Worm (Caenorhabditis elegans) whole organism, early embryonic: Measurements from ENCODE around the gene T12A7.9.

ENCODE experiments used
- B0310.2 ChIP-seq: sonication (generic microtip); optimal IDR thresholded peaks from 2 replicates; lab custom pipeline; 2016; ENCODE audit warnings: mild to moderate bottlenecking, missing genetic modification characterization, missing compliant biosample characterization
- aly-1 ChIP-seq: sonication (generic microtip); optimal IDR thresholded peaks from 2 replicates; lab custom pipeline; 2016; ENCODE audit warnings: missing genetic modification characterization, missing compliant biosample characterization
- ama-1 ChIP-seq: fragments of 150-350 bp; optimal IDR thresholded peaks from 2 replicates; lab custom pipeline; 2014
- ceh-13 ChIP-seq: fragments of 200-800 bp; sonication (Bioruptor generic); optimal IDR thresholded peaks from 2 replicates; lab custom pipeline; 2018; ENCODE audit warnings: mild to moderate bottlenecking, missing genetic modification characterization, missing compliant biosample characterization
- ceh-36 ChIP-seq: sonication (generic microtip); optimal IDR thresholded peaks from 2 replicates; lab custom pipeline; 2016; ENCODE audit warnings: missing genetic modification characterization, inconsistent platforms, missing compliant biosample characterization
- ets-7 ChIP-seq: sonication (generic microtip); optimal IDR thresholded peaks from 2 replicates; lab custom pipeline; 2016; ENCODE audit warnings: missing genotype, missing genetic modification characterization, missing compliant biosample characterization
- flt-1 ChIP-seq: fragments of 200-800 bp; sonication (Bioruptor generic); IDR thresholded peaks from 2 replicates; pipeline ENCODE4 v1.3.6; 2022; ENCODE audit warnings: missing genetic modification characterization, missing compliant biosample characterization
- hmbx-1 ChIP-seq: sonication (generic microtip); optimal IDR thresholded peaks from 2 replicates; lab custom pipeline; 2016; ENCODE audit warnings: mild to moderate bottlenecking, missing genetic modification characterization, missing compliant biosample characterization
- hmg-4 ChIP-seq: fragments of 200-800 bp; sonication (Bioruptor generic); optimal IDR thresholded peaks from 2 replicates; lab custom pipeline; 2018; ENCODE audit warnings: mild to moderate bottlenecking, missing genetic modification characterization, missing compliant biosample characterization
- pes-1 ChIP-seq: fragments of 200-800 bp; sonication (Bioruptor generic); IDR thresholded peaks from 2 replicates; pipeline ENCODE4 v1.3.6; 2022; ENCODE audit warnings: missing genetic modification reagents, missing genetic modification characterization, missing compliant biosample characterization
- tra-4 ChIP-seq: sonication (generic microtip); optimal IDR thresholded peaks from 2 replicates; lab custom pipeline; 2017; ENCODE audit warnings: missing genetic modification characterization, missing compliant biosample characterization

DNA sequence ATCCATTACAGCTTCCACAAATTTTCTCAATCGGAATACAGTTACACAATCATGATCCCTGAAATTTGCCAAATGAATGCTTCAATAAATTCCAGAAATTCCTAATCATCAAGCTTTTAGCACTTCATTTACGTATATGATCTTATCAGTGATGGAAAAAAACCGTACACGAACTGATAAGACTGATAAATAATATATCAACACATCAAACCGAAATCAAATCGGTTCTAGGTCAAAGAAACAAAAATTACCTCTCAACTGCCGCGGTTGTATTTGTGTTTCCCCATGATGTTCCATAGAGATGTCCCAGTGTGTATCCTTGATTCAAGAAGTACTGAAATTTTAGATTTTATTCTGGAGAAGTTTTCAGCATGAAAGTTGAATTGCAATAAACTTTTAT lies 15.3 kb upstream of the T12A7.9 start:
- TF ChIP-seq ama-1 (lab: Kevin White, UChicago) (no peak), B0310.2 (tag; lab: Kevin White, UChicago) (no peak), tra-4 (tag; lab: Kevin White, UChicago) (no peak), ceh-13 (GFP tag; lab: Kevin White, UChicago) (no peak), ets-7 (no peak), pes-1 (GFP tag; lab: Robert Waterston, UW) (no peak), hmbx-1 (tag; lab: Kevin White, UChicago) (no peak), flt-1 (no peak), aly-1 (tag; lab: Kevin White, UChicago) (no peak), hmg-4 (GFP tag; lab: Kevin White, UChicago) (no peak), ceh-36 (tag; lab: Kevin White, UChicago) (no peak)
